Worm (Caenorhabditis elegans): ENCODE results near the gene hlh-1.

hlh-1 gene

DNA sequence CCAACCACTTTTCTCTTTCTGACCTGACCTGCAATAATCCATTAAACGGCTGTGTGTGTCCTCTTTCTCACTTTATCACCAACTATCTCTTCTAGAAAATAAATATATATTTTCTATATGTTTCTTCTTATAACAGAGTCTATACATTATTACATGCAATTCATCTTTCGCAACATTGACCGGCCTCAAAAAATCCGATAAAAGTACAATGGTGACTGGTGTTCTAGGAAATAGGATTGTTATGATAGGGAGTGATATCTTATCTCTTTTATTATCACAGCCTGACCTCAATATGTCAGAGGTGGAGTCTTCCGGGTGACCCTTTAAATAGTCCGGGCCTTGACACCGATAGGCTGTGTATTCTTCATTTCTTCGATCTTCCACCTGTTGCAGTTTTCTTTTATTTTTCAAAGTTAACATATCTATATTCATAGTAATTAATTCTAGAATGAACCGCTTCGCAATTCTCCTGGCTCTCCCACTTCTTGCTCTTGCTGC, 44.2 kb downstream of the hlh-1 start, which contains the start of gene dao-2:
dao-2 (plus strand) TSS at position 448 of the 498 bp plus-strand sequence.
- no peak for TF ChIP-seq unc-62 (GFP tag; optimal IDR thresholded peaks at IDR 0.05)

- TF ChIP-seq unc-62 (GFP tag; optimal IDR thresholded peaks at IDR 0.05) = no peak
These were observed 46.8 kb downstream of the hlh-1 start for ce11 chrII:4565205-4565604.

DNA sequence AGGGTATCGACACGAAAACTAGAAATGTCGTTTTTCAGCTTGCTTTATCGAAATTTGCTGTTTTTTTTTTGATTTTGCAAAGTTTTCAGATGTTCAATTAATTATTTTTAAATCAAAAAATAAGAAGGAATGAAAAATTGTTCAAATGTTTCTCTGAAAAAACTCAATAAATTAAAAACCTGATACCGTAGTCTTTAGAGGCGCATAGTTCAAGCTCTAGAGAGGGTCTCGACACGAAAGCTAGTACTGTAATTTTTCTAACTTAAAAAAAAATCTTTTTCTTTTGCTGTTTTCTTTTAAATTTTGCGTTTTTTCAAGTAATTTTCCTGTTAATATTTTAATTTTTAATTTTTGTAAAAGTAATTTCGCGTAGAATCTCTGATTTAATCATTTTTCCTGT, 47.9 kb downstream of the hlh-1 start:
- no peak for TF ChIP-seq unc-62 (GFP tag; optimal IDR thresholded peaks at IDR 0.05)

DNA sequence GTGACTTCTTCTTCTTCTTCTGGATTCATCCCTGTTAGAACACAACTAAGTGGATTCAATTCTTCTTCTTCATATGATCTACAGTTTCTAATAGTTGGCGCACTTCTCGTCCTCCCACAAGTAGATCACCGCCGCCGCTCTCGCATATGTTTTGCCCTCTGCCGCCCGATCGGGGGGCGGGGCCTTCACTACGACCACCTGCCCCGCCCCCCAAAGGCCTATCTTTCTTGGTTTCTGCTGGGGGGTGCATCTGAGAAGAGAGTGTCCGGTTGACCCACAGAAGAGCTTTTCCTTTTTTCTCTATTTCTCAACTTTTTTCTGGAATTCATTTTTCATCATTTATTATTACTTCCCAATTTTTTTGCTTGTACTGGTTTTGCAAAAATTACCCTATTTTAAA, 52.7 kb downstream of the hlh-1 start:
- TF ChIP-seq unc-62 (GFP tag; optimal IDR thresholded peaks at IDR 0.05) = no peak

ce11 chrII:4571868-4572267, 53.5 kb downstream of the hlh-1 start, which contains the start of gene vab-1:
vab-1 (plus strand) TSS chrII:4572000.
- TF ChIP-seq unc-62 (GFP tag; optimal IDR thresholded peaks at IDR 0.05) = no peak

All from whole organism, dauer.